Fruit fly (Drosophila melanogaster) whole organism, adult: ENCODE measurements around the gene Spn.
A peak's percentile ranks its signal among the peaks of the same experiment; 100 is the strongest.

ENCODE experiments used
- CG14711 ChIP-seq: fragments of 200-800 bp; sonication (Bioruptor generic); optimal IDR thresholded peaks from 2 replicates; lab custom pipeline; 2018; ENCODE audit warnings: missing biosample characterization, mild to moderate bottlenecking, missing genetic modification characterization, moderate library complexity
- tj ChIP-seq: fragments of 200-800 bp; sonication (Bioruptor generic); optimal IDR thresholded peaks from 3 replicates; lab custom pipeline; 2017; ENCODE audit warnings: missing biosample characterization, mild to moderate bottlenecking, missing genetic modification characterization, moderate library complexity

- peak; percentile 11 for TF ChIP-seq tj (GFP tag; lab: Kevin White, UChicago)
- peak; percentile 0 for TF ChIP-seq CG14711 (tag; lab: Kevin White, UChicago)
Measured at dm6 chr3L:2599214-2599730, 45.2 kb upstream of the Spn start, which contains the start of the genes CG16985 and CG12182.
